Worm (Caenorhabditis elegans) whole organism, L4 larva: ENCODE measurements around the gene fbxb-75.

ENCODE experiments used
- D1046.2 ChIP-seq: fragments of 200-800 bp; sonication (Bioruptor generic); IDR thresholded peaks from 2 replicates; pipeline ENCODE4 v1.3.6; 2022; ENCODE audit warnings: missing genetic modification characterization, missing compliant biosample characterization
- F10B5.3 ChIP-seq: sonication (generic microtip); optimal IDR thresholded peaks from 2 replicates; lab custom pipeline; 2016; ENCODE audit warnings: mild to moderate bottlenecking, missing genetic modification characterization, missing compliant biosample characterization
- F26F4.8 ChIP-seq: fragments of 200-800 bp; sonication (Bioruptor generic); conservative IDR thresholded peaks from 2 replicates; pipeline ENCODE4 v1.3.6; 2022; ENCODE audit warnings: missing genetic modification characterization, missing compliant biosample characterization
- Y5F2A.4 ChIP-seq: fragments of 200-800 bp; sonication (Bioruptor generic); optimal IDR thresholded peaks from 2 replicates; lab custom pipeline; 2018; ENCODE audit warnings: mild to moderate bottlenecking, missing genetic modification characterization, missing compliant biosample characterization
- Y75B8A.6 ChIP-seq: fragments of 200-800 bp; sonication (Bioruptor generic); IDR thresholded peaks from 2 replicates; pipeline ENCODE4 v1.3.6; 2022; ENCODE audit warnings: missing genetic modification reagents, missing genetic modification characterization, missing compliant biosample characterization
- ZK337.2 ChIP-seq: fragments of 200-800 bp; sonication (Bioruptor generic); IDR thresholded peaks from 2 replicates; pipeline ENCODE4 v1.3.6; 2022; ENCODE audit warnings: missing genetic modification reagents, missing genetic modification characterization, missing compliant biosample characterization
- ZK546.5 ChIP-seq, 2 experiments: sonication (generic microtip); optimal IDR thresholded peaks; 2 replicates each; lab custom pipeline; 2017; ENCODE audit warnings: missing biosample characterization in 2 of 2, missing genetic modification characterization in 2 of 2
- aha-1 ChIP-seq: fragments of 150-350 bp; peaks from one replicate; lab custom pipeline; 2014; ENCODE audit warnings: missing biosample characterization, missing genetic modification characterization
- ama-1 ChIP-seq: fragments of 150-350 bp; optimal IDR thresholded peaks from 2 replicates; lab custom pipeline; 2014; ENCODE audit warnings: inconsistent platforms, mixed read lengths
- arid-1 ChIP-seq: fragments of 200-800 bp; sonication (Bioruptor generic); conservative IDR thresholded peaks from 2 replicates; pipeline ENCODE4 v1.3.6; 2022; ENCODE audit warnings: missing genetic modification reagents, missing genetic modification characterization, missing compliant biosample characterization
- attf-4 ChIP-seq: sonication (generic microtip); optimal IDR thresholded peaks from 3 replicates; lab custom pipeline; 2017; ENCODE audit warnings: missing biosample characterization, missing genetic modification characterization
- ceh-44 ChIP-seq: fragments of 200-800 bp; sonication (Bioruptor generic); IDR thresholded peaks from 2 replicates; pipeline ENCODE4 v1.3.6; 2022; ENCODE audit warnings: missing genetic modification reagents, missing genetic modification characterization, missing compliant biosample characterization
- cey-2 ChIP-seq: sonication (generic microtip); optimal IDR thresholded peaks from 3 replicates; lab custom pipeline; 2017; ENCODE audit warnings: missing genetic modification characterization, mild to moderate bottlenecking, missing compliant biosample characterization, antibody characterized with exemption, borderline replicate concordance; ENCODE audit not compliant: insufficient read depth
- daf-16 ChIP-seq, 3 experiments: sonication (generic microtip); optimal IDR thresholded peaks; 2 replicates each; lab custom pipeline; 2016 to 2017; ENCODE audit warnings: missing genetic modification characterization in 3 of 3, missing genetic modification reagents in 3 of 3, mild to moderate bottlenecking in 2 of 3, missing compliant biosample characterization in 2 of 3, missing biosample characterization in 1 of 3, moderate library complexity in 1 of 3
- daf-19 ChIP-seq: fragments of 200-800 bp; sonication (Bioruptor generic); conservative IDR thresholded peaks from 2 replicates; pipeline ENCODE4 v1.3.6; 2022; ENCODE audit warnings: missing genetic modification characterization, missing compliant biosample characterization
- daf-8 ChIP-seq: fragments of 200-800 bp; sonication (Bioruptor generic); IDR thresholded peaks from 2 replicates; pipeline ENCODE4 v1.3.6; 2022; ENCODE audit warnings: missing genetic modification characterization, missing compliant biosample characterization
- dmd-6 ChIP-seq: fragments of 200-800 bp; sonication (Bioruptor generic); IDR thresholded peaks from 2 replicates; pipeline ENCODE4 v1.3.6; 2022; ENCODE audit warnings: missing genetic modification reagents, missing genetic modification characterization, missing compliant biosample characterization
- dmd-8 ChIP-seq: fragments of 200-800 bp; sonication (Bioruptor generic); IDR thresholded peaks from 2 replicates; pipeline ENCODE4 v1.3.6; 2022; ENCODE audit warnings: missing genetic modification characterization, missing compliant biosample characterization
- dmd-9 ChIP-seq: fragments of 200-800 bp; sonication (Bioruptor generic); IDR thresholded peaks from 2 replicates; pipeline ENCODE4 v1.3.6; 2022; ENCODE audit warnings: missing genetic modification reagents, missing genetic modification characterization, missing compliant biosample characterization
- dpl-1 ChIP-seq: fragments of 150-350 bp; optimal IDR thresholded peaks from 2 replicates; lab custom pipeline; 2014; ENCODE audit warnings: missing biosample characterization, missing genetic modification reagents, missing genetic modification characterization
- egl-27 ChIP-seq: sonication (generic microtip); optimal IDR thresholded peaks from 3 replicates; lab custom pipeline; 2017; ENCODE audit warnings: missing biosample characterization, missing genetic modification reagents, missing genetic modification characterization
- egl-43 ChIP-seq: fragments of 200-800 bp; sonication (Bioruptor generic); IDR thresholded peaks from 2 replicates; pipeline ENCODE4 v1.3.6; 2022; ENCODE audit warnings: missing genetic modification reagents, missing genetic modification characterization, missing compliant biosample characterization
- fkh-10 ChIP-seq: fragments of 150-350 bp; optimal IDR thresholded peaks from 2 replicates; lab custom pipeline; 2014; ENCODE audit warnings: missing biosample characterization, missing genetic modification reagents, missing genetic modification characterization
- gei-8 ChIP-seq: fragments of 200-800 bp; sonication (Bioruptor generic); optimal IDR thresholded peaks from 2 replicates; lab custom pipeline; 2018; ENCODE audit warnings: mild to moderate bottlenecking, missing genetic modification characterization, missing compliant biosample characterization
- hif-1 ChIP-seq, 2 experiments: sonication (generic microtip); optimal IDR thresholded peaks; 2 replicates each; lab custom pipeline; 2016 to 2017; ENCODE audit warnings: missing compliant biosample characterization in 2 of 2, missing genetic modification characterization in 2 of 2, missing genetic modification reagents in 2 of 2, missing genotype in 2 of 2, mild to moderate bottlenecking in 1 of 2
- hlh-11 ChIP-seq: fragments of 200-800 bp; sonication (Bioruptor generic); optimal IDR thresholded peaks from 2 replicates; lab custom pipeline; 2018; ENCODE audit warnings: mild to moderate bottlenecking, missing genetic modification characterization, missing compliant biosample characterization
- lim-7 ChIP-seq: fragments of 200-800 bp; sonication (Bioruptor generic); IDR thresholded peaks from 2 replicates; pipeline ENCODE4 v1.3.6; 2022; ENCODE audit warnings: missing genetic modification characterization, missing compliant biosample characterization
- lin-29 ChIP-seq: fragments of 200-800 bp; sonication (Bioruptor generic); IDR thresholded peaks from 2 replicates; pipeline ENCODE4 v1.3.6; 2022; ENCODE audit warnings: missing genetic modification reagents, missing genetic modification characterization, missing compliant biosample characterization
- lin-38 ChIP-seq: fragments of 200-800 bp; sonication (Bioruptor generic); IDR thresholded peaks from 2 replicates; pipeline ENCODE4 v1.3.6; 2022; ENCODE audit warnings: missing genetic modification reagents, missing genetic modification characterization, missing compliant biosample characterization
- lsy-2 ChIP-seq, 2 experiments: fragments of 150-350 bp in 1 of 2; sonication (generic microtip) in 1 of 2; optimal IDR thresholded peaks; 2 replicates each; lab custom pipeline; 2014 to 2017; ENCODE audit warnings: missing biosample characterization in 2 of 2, missing genetic modification characterization in 2 of 2
- mdl-1 ChIP-seq, 2 experiments: fragments of 150-350 bp in 1 of 2; sonication (generic microtip) in 1 of 2; optimal IDR thresholded peaks; 2 replicates each; lab custom pipeline; 2014 to 2017; ENCODE audit warnings: missing biosample characterization in 2 of 2, missing genetic modification characterization in 2 of 2
- mdt-29 ChIP-seq: fragments of 200-800 bp; sonication (Bioruptor generic); IDR thresholded peaks from 2 replicates; pipeline ENCODE4 v1.3.6; 2022; ENCODE audit warnings: missing genetic modification reagents, missing genetic modification characterization, missing compliant biosample characterization
- mep-1 ChIP-seq: fragments of 150-350 bp; sonication (generic microtip); optimal IDR thresholded peaks from 3 replicates; lab custom pipeline; 2014; ENCODE audit warnings: missing biosample characterization, missing genetic modification characterization
- nhr-102 ChIP-seq: sonication (generic microtip); optimal IDR thresholded peaks from 2 replicates; lab custom pipeline; 2016; ENCODE audit warnings: mild to moderate bottlenecking, missing genetic modification characterization, moderate library complexity, missing compliant biosample characterization
- nhr-11 ChIP-seq: fragments of 150-350 bp; optimal IDR thresholded peaks from 2 replicates; lab custom pipeline; 2014; ENCODE audit warnings: missing biosample characterization, missing genetic modification characterization
- nhr-28 ChIP-seq: fragments of 150-350 bp; optimal IDR thresholded peaks from 2 replicates; lab custom pipeline; 2014; ENCODE audit warnings: missing biosample characterization, missing genetic modification characterization
- nhr-48 ChIP-seq: sonication (generic microtip); optimal IDR thresholded peaks from 2 replicates; lab custom pipeline; 2016; ENCODE audit warnings: mild to moderate bottlenecking, missing genetic modification characterization, missing compliant biosample characterization
- nhr-6 ChIP-seq: fragments of 150-350 bp; optimal IDR thresholded peaks from 2 replicates; lab custom pipeline; 2014; ENCODE audit warnings: missing biosample characterization, missing genetic modification characterization
- nhr-76 ChIP-seq: fragments of 150-350 bp; optimal IDR thresholded peaks from 2 replicates; lab custom pipeline; 2014; ENCODE audit warnings: missing biosample characterization, missing genetic modification characterization
- php-3 ChIP-seq: fragments of 200-800 bp; sonication (Bioruptor generic); IDR thresholded peaks from 2 replicates; pipeline ENCODE4 v1.3.6; 2022; ENCODE audit warnings: missing genetic modification reagents, missing genetic modification characterization, missing compliant biosample characterization
- sdz-12 ChIP-seq: fragments of 200-800 bp; sonication (Bioruptor generic); optimal IDR thresholded peaks from 2 replicates; lab custom pipeline; 2018; ENCODE audit warnings: mild to moderate bottlenecking, missing genetic modification characterization, missing compliant biosample characterization
- spr-1 ChIP-seq: sonication (generic microtip); optimal IDR thresholded peaks from 2 replicates; lab custom pipeline; 2016; ENCODE audit warnings: mild to moderate bottlenecking, missing genetic modification characterization, missing compliant biosample characterization
- spr-3 ChIP-seq: fragments of 200-800 bp; sonication (Bioruptor generic); optimal IDR thresholded peaks from 2 replicates; lab custom pipeline; 2018; ENCODE audit warnings: mild to moderate bottlenecking, missing genetic modification characterization, missing compliant biosample characterization
- tag-97 ChIP-seq: fragments of 200-800 bp; sonication (Bioruptor generic); IDR thresholded peaks from 2 replicates; pipeline ENCODE4 v1.3.6; 2022; ENCODE audit warnings: missing genetic modification characterization, missing compliant biosample characterization
- unc-39 ChIP-seq: sonication (generic microtip); optimal IDR thresholded peaks from 2 replicates; lab custom pipeline; 2017; ENCODE audit warnings: missing biosample characterization, missing genetic modification characterization
- unc-62 ChIP-seq, 3 experiments: fragments of 150-350 bp in 1 of 3; sonication (generic microtip); optimal IDR thresholded peaks in 2 of 3; peaks in 1 of 3; 1 replicate in 1 of 3; 2 replicates in 2 of 3; lab custom pipeline; 2014 to 2017; ENCODE audit warnings: missing biosample characterization in 3 of 3, missing genetic modification characterization in 3 of 3, missing genetic modification reagents in 3 of 3, missing genotype in 1 of 3
- zag-1 ChIP-seq: fragments of 150-350 bp; optimal IDR thresholded peaks from 2 replicates; lab custom pipeline; 2014; ENCODE audit warnings: missing biosample characterization, missing genetic modification characterization
- zip-11 ChIP-seq: fragments of 200-800 bp; sonication (Bioruptor generic); IDR thresholded peaks from 2 replicates; pipeline ENCODE4 v1.3.6; 2022; ENCODE audit warnings: missing genetic modification characterization, missing compliant biosample characterization
- zip-2 ChIP-seq: fragments of 150-350 bp; optimal IDR thresholded peaks from 2 replicates; lab custom pipeline; 2014; ENCODE audit warnings: missing biosample characterization, missing genetic modification characterization

fbxb-75 gene

DNA sequence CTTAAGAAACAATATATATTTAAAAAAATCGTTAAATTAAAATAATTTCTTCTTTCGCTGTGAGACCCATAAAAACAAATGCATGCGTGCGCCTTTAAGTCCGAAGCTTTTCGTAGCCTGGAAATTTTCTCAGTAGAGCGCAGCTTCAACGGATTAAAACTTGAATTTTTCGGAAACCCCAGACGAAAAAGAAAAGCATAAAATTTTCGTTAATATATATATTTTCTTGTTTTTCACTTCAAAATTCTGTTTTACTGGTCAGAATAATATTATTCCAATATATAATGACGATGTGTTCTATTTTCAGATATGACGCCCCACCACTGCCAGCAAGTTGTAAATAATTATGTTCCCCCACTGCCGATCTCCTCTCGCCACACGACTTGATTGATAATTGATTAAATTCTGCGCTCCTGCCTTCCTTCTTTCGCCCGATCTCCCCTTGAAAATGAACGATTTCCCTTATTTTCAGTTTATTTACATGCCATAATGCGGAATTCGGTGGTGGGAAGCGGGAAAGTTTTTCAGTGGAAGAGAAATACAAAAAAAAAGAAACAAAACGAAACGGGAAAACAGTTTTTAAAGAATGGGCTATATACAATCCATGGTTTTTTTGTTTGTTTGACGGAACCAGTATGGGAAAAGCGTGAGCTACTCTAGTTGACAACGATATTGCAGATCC lies 27.2 kb upstream of the fbxb-75 start (continued):
- peak; percentile 72 for TF ChIP-seq mep-1 (tag; lab: Kevin White, UChicago)
- no peak for TF ChIP-seq F26F4.8 (GFP tag; lab: Robert Waterston, UW)
- no peak for TF ChIP-seq dmd-9
- TF ChIP-seq nhr-6 (tag; lab: Kevin White, UChicago): peak; percentile 1
- peak; percentile 29 for TF ChIP-seq zip-2 (tag; lab: Kevin White, UChicago)
- peak; percentile 65 for TF ChIP-seq lin-38 (GFP tag; lab: Robert Waterston, UW)
- TF ChIP-seq lsy-2 (tag; optimal IDR thresholded peaks at IDR 0.05; lab: Kevin White, UChicago): peak; percentile 33 to 72
- TF ChIP-seq gei-8: no peak
- peak in 1 of 2 experiments; percentile 63 for TF ChIP-seq unc-62 (GFP tag; optimal IDR thresholded peaks at IDR 0.05 in 1 of 2; lab: Kevin White, UChicago)
- no peak for TF ChIP-seq unc-62 (tag; optimal IDR thresholded peaks at IDR 0.05; lab: Kevin White, UChicago)
- no peak for TF ChIP-seq nhr-76 (tag; lab: Kevin White, UChicago)
- peak; percentile 56 for TF ChIP-seq sdz-12
- peak; percentile 51 for TF ChIP-seq nhr-48 (tag; lab: Kevin White, UChicago)
- no peak for TF ChIP-seq nhr-28 (tag; lab: Kevin White, UChicago)
- 0 out of 2 replicates have a peak, but pooled peaks have one; percentile 22 for TF ChIP-seq ZK337.2 (GFP tag; lab: Robert Waterston, UW)
- no peak for TF ChIP-seq F10B5.3
- no peak; the same call in 1 of the 2 replicates for TF ChIP-seq arid-1 (GFP tag; lab: Robert Waterston, UW)
- TF ChIP-seq zag-1 (tag; lab: Kevin White, UChicago): no peak
- TF ChIP-seq attf-4 (tag; lab: Kevin White, UChicago): no peak
- no peak for TF ChIP-seq lin-29
- peak; percentile 21 for TF ChIP-seq Y5F2A.4 (GFP tag; lab: Kevin White, UChicago)
- peak; percentile 33 for TF ChIP-seq spr-1 (tag; lab: Kevin White, UChicago)
- TF ChIP-seq daf-19 (GFP tag; lab: Robert Waterston, UW): no peak
- peak; percentile 60 for TF ChIP-seq nhr-102 (tag; lab: Kevin White, UChicago)
- TF ChIP-seq D1046.2 (GFP tag; lab: Robert Waterston, UW): no peak
- no peak for TF ChIP-seq spr-3 (GFP tag; lab: Kevin White, UChicago)
- TF ChIP-seq egl-27 (tag; lab: Kevin White, UChicago): no peak
- TF ChIP-seq dmd-6 (GFP tag; lab: Robert Waterston, UW): no peak; the same call in 1 of the 2 replicates
- TF ChIP-seq ceh-44 (GFP tag; lab: Robert Waterston, UW): no peak
- 0 out of 2 replicates have a peak, but pooled peaks have one; percentile 30 for TF ChIP-seq dmd-8 (GFP tag; lab: Robert Waterston, UW)
- peak; percentile 3; the same call in 1 of the 2 replicates for TF ChIP-seq Y75B8A.6
- peak; percentile 26 to 65 for TF ChIP-seq hif-1 (tag; optimal IDR thresholded peaks at IDR 0.05; lab: Kevin White, UChicago)
- no peak for TF ChIP-seq daf-8 (GFP tag; lab: Robert Waterston, UW)
- no peak for TF ChIP-seq tag-97 (GFP tag; lab: Robert Waterston, UW)
- 0 out of 2 replicates have a peak, but pooled peaks have one; percentile 28 for TF ChIP-seq egl-43
- no peak for TF ChIP-seq dpl-1 (GFP tag; lab: Kevin White, UChicago)
- peak; percentile 99 for TF ChIP-seq ama-1
- TF ChIP-seq lim-7 (GFP tag; lab: Robert Waterston, UW): no peak
- no peak for TF ChIP-seq fkh-10 (GFP tag; lab: Kevin White, UChicago)
- no peak for TF ChIP-seq zip-11
- peak; percentile 49 for TF ChIP-seq hlh-11 (tag; lab: Kevin White, UChicago)
- TF ChIP-seq aha-1: peak; percentile 30
- no peak for TF ChIP-seq cey-2 (tag; lab: Kevin White, UChicago)
- no peak for TF ChIP-seq mdl-1 (tag; optimal IDR thresholded peaks at IDR 0.05; lab: Kevin White, UChicago)
- TF ChIP-seq php-3 (GFP tag; lab: Robert Waterston, UW): 0 out of 2 replicates have a peak, but pooled peaks have one; percentile 31
- TF ChIP-seq unc-39: no peak
- peak in 1 of 2 experiments; percentile 61 for TF ChIP-seq daf-16 (GFP tag; optimal IDR thresholded peaks at IDR 0.05; lab: Kevin White, UChicago)
- TF ChIP-seq daf-16 (tag; optimal IDR thresholded peaks at IDR 0.05; lab: Kevin White, UChicago): peak; percentile 77
- TF ChIP-seq ZK546.5 (tag; optimal IDR thresholded peaks at IDR 0.05; lab: Kevin White, UChicago): no peak
- peak; percentile 14 for TF ChIP-seq nhr-11 (tag; lab: Kevin White, UChicago)
- TF ChIP-seq mdt-29 (GFP tag; lab: Robert Waterston, UW): no peak; the same call in none of the 2 replicates
